Worm (Caenorhabditis elegans) whole organism, early embryonic: ENCODE measurements around the gene ncap-1.

ENCODE experiments used
- F13C5.2 ChIP-seq: sonication (generic microtip); optimal IDR thresholded peaks from 2 replicates; lab custom pipeline; 2017; ENCODE audit warnings: mild to moderate bottlenecking, missing genetic modification characterization, inconsistent platforms, missing compliant biosample characterization
- aly-1 ChIP-seq: sonication (generic microtip); optimal IDR thresholded peaks from 2 replicates; lab custom pipeline; 2016; ENCODE audit warnings: missing genetic modification characterization, missing compliant biosample characterization
- ama-1 ChIP-seq: fragments of 150-350 bp; optimal IDR thresholded peaks from 2 replicates; lab custom pipeline; 2014
- ceh-13 ChIP-seq: fragments of 200-800 bp; sonication (Bioruptor generic); optimal IDR thresholded peaks from 2 replicates; lab custom pipeline; 2018; ENCODE audit warnings: mild to moderate bottlenecking, missing genetic modification characterization, missing compliant biosample characterization
- ceh-36 ChIP-seq: sonication (generic microtip); optimal IDR thresholded peaks from 2 replicates; lab custom pipeline; 2016; ENCODE audit warnings: missing genetic modification characterization, inconsistent platforms, missing compliant biosample characterization
- flt-1 ChIP-seq: fragments of 200-800 bp; sonication (Bioruptor generic); IDR thresholded peaks from 2 replicates; pipeline ENCODE4 v1.3.6; 2022; ENCODE audit warnings: missing genetic modification characterization, missing compliant biosample characterization
- hmbx-1 ChIP-seq: sonication (generic microtip); optimal IDR thresholded peaks from 2 replicates; lab custom pipeline; 2016; ENCODE audit warnings: mild to moderate bottlenecking, missing genetic modification characterization, missing compliant biosample characterization
- hmg-4 ChIP-seq: fragments of 200-800 bp; sonication (Bioruptor generic); optimal IDR thresholded peaks from 2 replicates; lab custom pipeline; 2018; ENCODE audit warnings: mild to moderate bottlenecking, missing genetic modification characterization, missing compliant biosample characterization
- hnd-1 ChIP-seq: sonication (generic microtip); optimal IDR thresholded peaks from 2 replicates; lab custom pipeline; 2016; ENCODE audit warnings: missing genetic modification characterization, missing compliant biosample characterization
- scrt-1 ChIP-seq: fragments of 200-800 bp; sonication (Bioruptor generic); IDR thresholded peaks from 2 replicates; pipeline ENCODE4 v1.3.6; 2022; ENCODE audit warnings: missing genetic modification characterization, missing compliant biosample characterization
- sea-1 ChIP-seq: fragments of 200-800 bp; sonication (Bioruptor generic); conservative IDR thresholded peaks from 2 replicates; pipeline ENCODE4 v1.3.6; 2022; ENCODE audit warnings: missing genetic modification characterization, missing compliant biosample characterization

- TF ChIP-seq ama-1: no peak
- TF ChIP-seq sea-1 (GFP tag; lab: Robert Waterston, UW): no peak
- TF ChIP-seq ceh-13: no peak
- TF ChIP-seq flt-1: no peak
- no peak for TF ChIP-seq ceh-36 (tag; lab: Kevin White, UChicago)
- no peak for TF ChIP-seq F13C5.2 (tag; lab: Kevin White, UChicago)
- TF ChIP-seq hnd-1 (tag; lab: Kevin White, UChicago): no peak
- TF ChIP-seq hmg-4: no peak
- TF ChIP-seq scrt-1: no peak
- TF ChIP-seq hmbx-1: no peak
- no peak for TF ChIP-seq aly-1
Observed at ce11 chrII:2913505-2913904, 5.6 kb downstream of the ncap-1 start, which contains the start of gene ubc-15.
